Worm (Caenorhabditis elegans) whole organism, mixed stage, embryonic: Measurements from ENCODE around the gene C27B7.2.

ENCODE experiments used
- ceh-43 ChIP-seq: fragments of 200-800 bp; sonication (Bioruptor generic); optimal IDR thresholded peaks from 2 replicates; lab custom pipeline; 2018; ENCODE audit warnings: mild to moderate bottlenecking, missing genetic modification characterization, moderate library complexity, missing compliant biosample characterization
- ces-1 ChIP-seq: fragments of 150-350 bp; optimal IDR thresholded peaks from 2 replicates; lab custom pipeline; 2014; ENCODE audit warnings: missing biosample characterization, missing genetic modification reagents, missing genetic modification characterization
- drap-1 ChIP-seq: fragments of 200-800 bp; sonication (Bioruptor generic); optimal IDR thresholded peaks from 3 replicates; lab custom pipeline; 2018; ENCODE audit warnings: mild to moderate bottlenecking, missing genetic modification characterization, missing compliant biosample characterization
- elt-1 ChIP-seq: sonication (generic microtip); optimal IDR thresholded peaks from 2 replicates; lab custom pipeline; 2017; ENCODE audit warnings: missing genetic modification characterization, mild to moderate bottlenecking, missing compliant biosample characterization, antibody characterized with exemption, moderate library complexity, borderline replicate concordance; ENCODE audit not compliant: insufficient read depth
- elt-3 ChIP-seq: fragments of 150-350 bp; optimal IDR thresholded peaks from 2 replicates; lab custom pipeline; 2014; ENCODE audit warnings: missing biosample characterization, missing genetic modification characterization
- flh-1 ChIP-seq: fragments of 200-800 bp; sonication (Bioruptor generic); optimal IDR thresholded peaks from 2 replicates; lab custom pipeline; 2018; ENCODE audit warnings: mild to moderate bottlenecking, missing genetic modification characterization, moderate library complexity, missing compliant biosample characterization
- mep-1 ChIP-seq: fragments of 150-350 bp; optimal IDR thresholded peaks from 2 replicates; lab custom pipeline; 2017; ENCODE audit warnings: missing biosample characterization, missing genetic modification reagents, missing genetic modification characterization, inconsistent platforms
- mls-2 ChIP-seq: sonication (generic microtip); optimal IDR thresholded peaks from 2 replicates; lab custom pipeline; 2016; ENCODE audit warnings: mild to moderate bottlenecking, missing genetic modification characterization, moderate library complexity, missing compliant biosample characterization
- nhr-12 ChIP-seq: fragments of 150-350 bp; optimal IDR thresholded peaks from 2 replicates; lab custom pipeline; 2014; ENCODE audit warnings: missing biosample characterization, missing genetic modification characterization
- pha-4 ChIP-seq: fragments of 150-350 bp; optimal IDR thresholded peaks from 2 replicates; lab custom pipeline; 2018; ENCODE audit warnings: missing biosample characterization, missing genetic modification reagents, missing genetic modification characterization
- snpc-4 ChIP-seq: fragments of 150-350 bp; optimal IDR thresholded peaks from 2 replicates; lab custom pipeline; 2014; ENCODE audit warnings: missing biosample characterization, missing genetic modification characterization
- unc-39 ChIP-seq: fragments of 150-350 bp; optimal IDR thresholded peaks from 2 replicates; lab custom pipeline; 2014; ENCODE audit warnings: missing biosample characterization, missing genetic modification characterization
- unc-62 ChIP-seq: fragments of 150-350 bp; optimal IDR thresholded peaks from 2 replicates; lab custom pipeline; 2014; ENCODE audit warnings: missing biosample characterization, missing genetic modification reagents, missing genetic modification characterization
- ztf-11 ChIP-seq: fragments of 150-350 bp; optimal IDR thresholded peaks from 2 replicates; lab custom pipeline; 2014; ENCODE audit warnings: missing biosample characterization, missing genetic modification characterization

DNA sequence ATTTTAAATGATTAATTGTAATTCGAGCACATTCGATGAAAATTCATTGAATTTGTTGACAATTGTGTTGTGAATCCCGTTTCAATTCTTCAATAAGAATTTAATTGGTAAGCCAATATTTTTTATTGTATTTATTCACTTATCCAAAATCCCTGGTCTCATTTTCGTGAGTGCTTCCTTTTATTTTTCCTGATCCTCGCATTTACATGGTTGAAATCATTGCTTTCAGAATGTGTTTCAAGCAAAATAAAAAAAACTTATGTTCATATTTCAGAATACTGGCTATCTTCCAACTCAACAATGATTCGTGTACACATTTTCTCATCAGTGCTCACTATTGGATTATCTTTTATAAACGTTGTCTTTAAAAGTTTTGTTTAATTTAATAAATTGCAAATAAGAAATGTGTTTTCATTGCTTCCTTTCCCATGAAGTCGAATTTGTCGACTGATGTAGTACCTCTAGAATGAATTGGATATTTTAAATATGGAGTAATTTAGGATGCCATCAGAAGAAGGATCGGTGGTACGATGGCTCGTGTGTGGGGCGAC is 37.4 kb downstream of the C27B7.2 start, which contains the start of the genes D1046.18 and slc-25A26:
- no peak for TF ChIP-seq pha-4 (tag; lab: Kevin White, UChicago)
- no peak for TF ChIP-seq mep-1
- TF ChIP-seq ztf-11 (tag; lab: Kevin White, UChicago): no peak
- TF ChIP-seq unc-62 (GFP tag; lab: Kevin White, UChicago): no peak
- no peak for TF ChIP-seq unc-39 (tag; lab: Kevin White, UChicago)
- TF ChIP-seq elt-3 (tag; lab: Kevin White, UChicago): no peak
- TF ChIP-seq ceh-43 (GFP tag; lab: Kevin White, UChicago): no peak
- no peak for TF ChIP-seq ces-1 (GFP tag; lab: Kevin White, UChicago)
- TF ChIP-seq drap-1 (GFP tag; lab: Kevin White, UChicago): no peak
- TF ChIP-seq elt-1 (tag; lab: Kevin White, UChicago): no peak
- TF ChIP-seq mls-2: no peak
- TF ChIP-seq flh-1 (GFP tag; lab: Kevin White, UChicago): no peak
- TF ChIP-seq nhr-12 (tag; lab: Kevin White, UChicago): no peak
- no peak for TF ChIP-seq snpc-4 (tag; lab: Kevin White, UChicago)
